Fruit fly (Drosophila melanogaster): ENCODE results near the gene CG33965.
A peak's percentile ranks its signal among the peaks of the same experiment; 100 is the strongest.

CG33965 gene

dm6 chr3L:1193123-1193844 is 39.4 kb upstream of the CG33965 start, which contains the start of gene Trhn:
Gene Trhn (minus strand): TSS chr3L:1193173.
- TF ChIP-seq pdm3 (GFP tag; optimal IDR thresholded peaks at IDR 0.05) = no peak

- TF ChIP-seq Eip78C (GFP tag) (peak; percentile 0), Gug (GFP tag; IDR thresholded peaks at IDR 0.05) (no peak)
Observed at dm6 chr3L:1195202-1195601, 37.5 kb upstream of the CG33965 start, which contains the start of gene LysX. Gene LysX (minus strand): TSS chr3L:1195302.

dm6 chr3L:1195868-1196552 is 36.7 kb upstream of the CG33965 start, which contains the start of gene Aplip1:
Gene Aplip1 (plus strand): TSS chr3L:1196317.
- TF ChIP-seq CG16779 (tag; optimal IDR thresholded peaks at IDR 0.05) (no peak), Eip93F (GFP tag; optimal IDR thresholded peaks at IDR 0.05) (no peak), Gug (GFP tag; IDR thresholded peaks at IDR 0.05) (no peak), Hr39 (GFP tag; optimal IDR thresholded peaks at IDR 0.05) (no peak), ss (GFP tag; optimal IDR thresholded peaks at IDR 0.05) (peak in 1 of 2 experiments; percentile 1), CG10669 (GFP tag; optimal IDR thresholded peaks at IDR 0.05) (no peak), CG6276 (GFP tag; optimal IDR thresholded peaks at IDR 0.05) (no peak), CG6792 (GFP tag; optimal IDR thresholded peaks at IDR 0.05) (no peak), achi (GFP tag; optimal IDR thresholded peaks at IDR 0.05) (peak; percentile 54), Eip78C (GFP tag) (peak; percentile 47), svp (GFP tag) (peak; percentile 66)

dm6 chr3L:1200357-1201051 is 32.2 kb upstream of the CG33965 start, which contains the start of gene mwh:
Gene mwh (plus strand): TSS chr3L:1200786.
- TF ChIP-seq CG8632 (GFP tag; optimal IDR thresholded peaks at IDR 0.05) (no peak), Eip78C (GFP tag) (peak; percentile 36), vri (GFP tag; optimal IDR thresholded peaks at IDR 0.05) (no peak), CG11294 (GFP tag; IDR thresholded peaks at IDR 0.05) (no peak), spab (GFP tag; optimal IDR thresholded peaks at IDR 0.05) (no peak), CG10631 (GFP tag; optimal IDR thresholded peaks at IDR 0.05) (no peak), cyc (GFP tag; optimal IDR thresholded peaks at IDR 0.05) (no peak), CG34406 (GFP tag; optimal IDR thresholded peaks at IDR 0.05) (no peak), CG6808 (GFP tag; optimal IDR thresholded peaks at IDR 0.05) (no peak), ss (GFP tag; optimal IDR thresholded peaks at IDR 0.05) (no peak), fd59A (GFP tag; optimal IDR thresholded peaks at IDR 0.05) (no peak), CG11762 (GFP tag; optimal IDR thresholded peaks at IDR 0.05; ENCODE audit: insufficient read depth) (no peak), Sox102F (GFP tag; optimal IDR thresholded peaks at IDR 0.05) (no peak), Lpt (GFP tag; optimal IDR thresholded peaks at IDR 0.05) (no peak), CG32006 (GFP tag; optimal IDR thresholded peaks at IDR 0.05) (peak; percentile 86), topi (GFP tag; optimal IDR thresholded peaks at IDR 0.05) (no peak), salr (GFP tag; optimal IDR thresholded peaks at IDR 0.05) (peak in 1 of 2 experiments; percentile 35), Hr4 (GFP tag; optimal IDR thresholded peaks at IDR 0.05) (peak; percentile 53), CG10669 (GFP tag; optimal IDR thresholded peaks at IDR 0.05) (no peak), Sox14 (GFP tag; optimal IDR thresholded peaks at IDR 0.05) (no peak), CG15336 (GFP tag; IDR thresholded peaks at IDR 0.05) (no peak), CG6163 (GFP tag; IDR thresholded peaks at IDR 0.05) (peak; percentile 30; the same call in 1 of the 3 replicates), Blimp-1 (GFP tag; optimal IDR thresholded peaks at IDR 0.05) (no peak), CG8319 (GFP tag; optimal IDR thresholded peaks at IDR 0.05) (no peak), pdm3 (GFP tag; optimal IDR thresholded peaks at IDR 0.05) (no peak), Ets21C (GFP tag; optimal IDR thresholded peaks at IDR 0.05) (no peak), Gug (GFP tag; IDR thresholded peaks at IDR 0.05) (no peak), dsx (GFP tag; optimal IDR thresholded peaks at IDR 0.05; ENCODE audit: poor library complexity, severe bottlenecking) (no peak), Hr38 (GFP tag; optimal IDR thresholded peaks at IDR 0.05) (no peak), fkh (GFP tag; optimal IDR thresholded peaks at IDR 0.05) (no peak), svp (GFP tag) (no peak), Smox (GFP tag; optimal IDR thresholded peaks at IDR 0.05) (no peak), CG31627 (GFP tag; optimal IDR thresholded peaks at IDR 0.05) (no peak), dac (GFP tag; optimal IDR thresholded peaks at IDR 0.05) (peak; percentile 60), CG7368 (GFP tag; optimal IDR thresholded peaks at IDR 0.05) (no peak)

Measured in whole organism, prepupa.